Worm (Caenorhabditis elegans): ENCODE measurements around the gene ipla-7.

The ipla-7 gene

ce11 chrIV:10084323-10084959 lies 21.8 kb upstream of the ipla-7 start, which contains the start of gene W01B6.8:
W01B6.8 (minus strand) TSS chrIV:10084373.
- TF ChIP-seq ceh-28 (tag; optimal IDR thresholded peaks at IDR 0.05): no peak
- TF ChIP-seq lin-15B (tag; optimal IDR thresholded peaks at IDR 0.05): no peak
- no peak for TF ChIP-seq nhr-12 (tag; optimal IDR thresholded peaks at IDR 0.05)
- no peak for TF ChIP-seq nfya-1 (tag; optimal IDR thresholded peaks at IDR 0.05; ENCODE audit: insufficient read depth)

DNA sequence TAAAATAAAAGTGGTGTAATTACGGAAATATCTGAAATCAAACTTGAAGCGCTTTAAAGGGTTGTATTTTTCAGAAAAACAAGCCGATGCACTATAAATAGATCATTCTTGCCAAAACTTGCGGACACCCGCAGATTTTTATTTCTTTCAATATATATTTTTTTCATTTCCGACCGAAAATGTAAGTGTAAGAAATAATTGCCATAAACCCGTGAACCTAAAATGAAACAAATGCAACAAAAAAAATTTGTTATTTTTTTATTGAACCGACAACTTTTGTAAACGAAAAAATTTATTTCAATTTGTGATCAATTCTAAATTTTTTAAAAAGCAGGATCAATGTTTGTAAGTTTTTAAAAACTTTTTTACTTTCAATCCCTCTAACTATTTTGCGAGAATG lies 18.2 kb upstream of the ipla-7 start, which contains the start of gene W01B6.6:
TSS of gene W01B6.6 (plus strand) at position 301 of the 400 bp plus-strand sequence.
- no peak for TF ChIP-seq aly-2 (tag; optimal IDR thresholded peaks at IDR 0.05)
- TF ChIP-seq nhr-77 (tag; optimal IDR thresholded peaks at IDR 0.05): no peak
- no peak for TF ChIP-seq snpc-4 (tag; optimal IDR thresholded peaks at IDR 0.05)
- TF ChIP-seq nhr-25 (tag; optimal IDR thresholded peaks at IDR 0.05): no peak
- no peak for TF ChIP-seq egl-5 (tag; optimal IDR thresholded peaks at IDR 0.05)

ce11 chrIV:10078003-10078402 lies 15.4 kb upstream of the ipla-7 start:
- TF ChIP-seq nhr-28 (tag; optimal IDR thresholded peaks at IDR 0.05): no peak
- no peak for TF ChIP-seq ceh-9 (tag; optimal IDR thresholded peaks at IDR 0.05)
- TF ChIP-seq nhr-43 (tag; optimal IDR thresholded peaks at IDR 0.05; ENCODE audit: poor library complexity, severe bottlenecking): no peak
- no peak for TF ChIP-seq elt-3 (tag; optimal IDR thresholded peaks at IDR 0.05)
- no peak for TF ChIP-seq ztf-4 (tag; optimal IDR thresholded peaks at IDR 0.05)
- TF ChIP-seq snpc-4 (tag; optimal IDR thresholded peaks at IDR 0.05): no peak
- TF ChIP-seq nhr-12 (tag; optimal IDR thresholded peaks at IDR 0.05): no peak
- no peak for TF ChIP-seq egl-5 (tag; optimal IDR thresholded peaks at IDR 0.05)
- TF ChIP-seq elt-1 (tag; optimal IDR thresholded peaks at IDR 0.05): no peak
- TF ChIP-seq zag-1 (tag; optimal IDR thresholded peaks at IDR 0.05): no peak
- TF ChIP-seq fkh-10 (GFP tag; optimal IDR thresholded peaks at IDR 0.05): no peak
- no peak for TF ChIP-seq eor-1 (tag; optimal IDR thresholded peaks at IDR 0.05)
- no peak for TF ChIP-seq lin-39 (tag; optimal IDR thresholded peaks at IDR 0.05)
- no peak for TF ChIP-seq nfya-1 (tag; optimal IDR thresholded peaks at IDR 0.05; ENCODE audit: insufficient read depth)
- TF ChIP-seq ztf-11 (tag; optimal IDR thresholded peaks at IDR 0.05): no peak

DNA sequence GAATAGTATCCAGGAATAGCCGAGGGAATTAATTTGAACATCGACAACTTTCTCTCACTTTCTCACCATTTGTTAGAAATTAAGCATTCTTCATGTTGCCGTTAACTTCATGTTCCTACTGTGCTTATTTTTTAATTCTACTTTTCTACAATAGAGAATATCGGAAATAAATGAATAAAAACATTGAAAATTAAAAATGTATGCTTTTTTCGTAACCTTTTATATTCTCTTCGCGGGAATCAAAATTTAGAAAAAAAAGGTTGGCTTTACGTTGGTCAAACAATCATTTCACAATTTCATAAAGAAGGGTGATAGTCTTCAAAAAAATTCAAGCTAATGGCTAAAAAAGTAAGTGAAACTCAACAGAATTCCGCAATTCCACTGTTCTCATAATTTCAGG lies 13.2 kb upstream of the ipla-7 start, which contains the start of gene W01B6.5:
TSS of gene W01B6.5 (plus strand) at position 301 of the 400 bp plus-strand sequence.
- TF ChIP-seq ama-1 (optimal IDR thresholded peaks at IDR 0.05): no peak
- TF ChIP-seq unc-39 (tag; optimal IDR thresholded peaks at IDR 0.05): no peak
- no peak for TF ChIP-seq pha-4 (tag; optimal IDR thresholded peaks at IDR 0.05)
- no peak for TF ChIP-seq egl-27 (tag; optimal IDR thresholded peaks at IDR 0.05)
- TF ChIP-seq nhr-11 (tag; optimal IDR thresholded peaks at IDR 0.05): no peak
- TF ChIP-seq daf-12 (tag; optimal IDR thresholded peaks at IDR 0.05): no peak
- no peak for TF ChIP-seq ceh-82 (tag; optimal IDR thresholded peaks at IDR 0.05)
- TF ChIP-seq ztf-4 (tag; optimal IDR thresholded peaks at IDR 0.05): no peak
- no peak for TF ChIP-seq jun-1 (tag; optimal IDR thresholded peaks at IDR 0.05)
- no peak for TF ChIP-seq eor-1 (tag; optimal IDR thresholded peaks at IDR 0.05)
- no peak for TF ChIP-seq nhr-76 (tag; optimal IDR thresholded peaks at IDR 0.05)
- no peak for TF ChIP-seq nhr-28 (tag; optimal IDR thresholded peaks at IDR 0.05)
- TF ChIP-seq elt-1 (tag; optimal IDR thresholded peaks at IDR 0.05): no peak
- TF ChIP-seq nhr-43 (tag; optimal IDR thresholded peaks at IDR 0.05; ENCODE audit: poor library complexity, severe bottlenecking): no peak
- no peak for TF ChIP-seq skn-1 (tag; optimal IDR thresholded peaks at IDR 0.05)
- TF ChIP-seq sea-2 (GFP tag; optimal IDR thresholded peaks at IDR 0.05): no peak
- no peak for TF ChIP-seq hmg-11 (tag; optimal IDR thresholded peaks at IDR 0.05)
- no peak for TF ChIP-seq ceh-9 (tag; optimal IDR thresholded peaks at IDR 0.05)
- TF ChIP-seq nhr-25 (tag; optimal IDR thresholded peaks at IDR 0.05): no peak
- TF ChIP-seq nhr-23 (tag; optimal IDR thresholded peaks at IDR 0.05): no peak

DNA sequence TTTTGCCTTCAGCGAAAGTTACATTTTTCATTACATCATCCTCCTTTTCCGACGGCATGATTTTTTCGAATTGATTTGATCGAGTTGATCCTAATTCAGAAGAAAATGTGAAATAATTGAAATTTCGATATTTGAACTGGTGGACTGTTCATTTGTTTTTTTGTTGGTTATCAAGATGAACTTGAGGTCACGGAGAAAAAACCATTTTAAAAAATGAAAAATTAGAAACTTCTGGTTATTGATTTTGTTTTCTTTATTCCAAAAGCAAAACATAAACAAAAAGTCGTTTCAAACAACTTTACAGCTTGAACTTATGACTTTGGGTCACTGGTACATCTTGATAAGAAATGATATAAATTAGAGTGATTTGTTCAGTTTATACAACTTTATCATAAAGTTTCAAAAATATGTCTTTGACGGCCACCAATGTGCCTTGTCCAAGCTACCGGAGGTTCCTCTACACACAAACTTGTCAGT lies 12.4 kb upstream of the ipla-7 start, which contains the start of the genes ttbk-4 and W01B6.4:
TSS of gene ttbk-4 (minus strand) at position 101 of the 477 bp plus-strand sequence.
TSS of gene W01B6.4 (plus strand) at position 427 of the 477 bp plus-strand sequence.
- TF ChIP-seq eor-1 (tag; optimal IDR thresholded peaks at IDR 0.05) (no peak), sea-2 (GFP tag; optimal IDR thresholded peaks at IDR 0.05) (no peak)
